Fruit fly (Drosophila melanogaster): ENCODE measurements around the gene CG9213.

dm6 chrX:15529197-15529596 is 45.1 kb downstream of the CG9213 start:
- TF ChIP-seq Myc (optimal IDR thresholded peaks at IDR 0.05) (no peak), psq (optimal IDR thresholded peaks at IDR 0.05) (no peak), insv (optimal IDR thresholded peaks at IDR 0.05) (no peak), Sin3A (optimal IDR thresholded peaks at IDR 0.05) (no peak)
